Worm (Caenorhabditis elegans): ENCODE data around the gene spe-36.

The spe-36 gene

ce11 chrIV:11631750-11632149, 39.7 kb upstream of the spe-36 start, which contains the start of gene F58B3.4:
Gene F58B3.4, minus strand, starts transcription at chrIV:11631850.
- TF ChIP-seq ceh-13 (GFP tag; optimal IDR thresholded peaks at IDR 0.05): no peak
- TF ChIP-seq tbx-37 (GFP tag; conservative IDR thresholded peaks at IDR 0.05): no peak
- no peak for TF ChIP-seq tbx-11 (GFP tag; IDR thresholded peaks at IDR 0.05)
- TF ChIP-seq ama-1 (optimal IDR thresholded peaks at IDR 0.05): no peak
- no peak for TF ChIP-seq hnd-1 (tag; optimal IDR thresholded peaks at IDR 0.05)
- no peak for TF ChIP-seq F13C5.2 (tag; optimal IDR thresholded peaks at IDR 0.05)
- TF ChIP-seq hmbx-1 (tag; optimal IDR thresholded peaks at IDR 0.05): no peak
- TF ChIP-seq flt-1 (GFP tag; IDR thresholded peaks at IDR 0.05): no peak
- TF ChIP-seq aly-1 (tag; optimal IDR thresholded peaks at IDR 0.05): no peak
- TF ChIP-seq ceh-36 (tag; optimal IDR thresholded peaks at IDR 0.05): no peak
- no peak for TF ChIP-seq pes-1 (GFP tag; IDR thresholded peaks at IDR 0.05)
- no peak for TF ChIP-seq B0310.2 (tag; optimal IDR thresholded peaks at IDR 0.05)
- no peak for TF ChIP-seq tra-4 (tag; optimal IDR thresholded peaks at IDR 0.05)
- TF ChIP-seq hmg-4 (GFP tag; optimal IDR thresholded peaks at IDR 0.05): no peak
- TF ChIP-seq sea-1 (GFP tag; conservative IDR thresholded peaks at IDR 0.05): no peak

ce11 chrIV:11627847-11628246, 35.8 kb upstream of the spe-36 start, which contains the start of gene lys-6:
Gene lys-6, minus strand, starts transcription at chrIV:11627947.
- TF ChIP-seq F13C5.2 (tag; optimal IDR thresholded peaks at IDR 0.05): no peak
- TF ChIP-seq hmbx-1 (tag; optimal IDR thresholded peaks at IDR 0.05): no peak
- TF ChIP-seq pes-1 (GFP tag; IDR thresholded peaks at IDR 0.05): no peak
- no peak for TF ChIP-seq hmg-4 (GFP tag; optimal IDR thresholded peaks at IDR 0.05)
- no peak for TF ChIP-seq hnd-1 (tag; optimal IDR thresholded peaks at IDR 0.05)
- no peak for TF ChIP-seq scrt-1 (GFP tag; IDR thresholded peaks at IDR 0.05)
- TF ChIP-seq B0310.2 (tag; optimal IDR thresholded peaks at IDR 0.05): no peak
- no peak for TF ChIP-seq aly-1 (tag; optimal IDR thresholded peaks at IDR 0.05)
- no peak for TF ChIP-seq tbx-37 (GFP tag; conservative IDR thresholded peaks at IDR 0.05)
- TF ChIP-seq tra-4 (tag; optimal IDR thresholded peaks at IDR 0.05): no peak
- TF ChIP-seq ets-7 (tag; optimal IDR thresholded peaks at IDR 0.05): no peak
- TF ChIP-seq sea-1 (GFP tag; conservative IDR thresholded peaks at IDR 0.05): no peak
- no peak for TF ChIP-seq ama-1 (optimal IDR thresholded peaks at IDR 0.05)
- no peak for TF ChIP-seq ceh-36 (tag; optimal IDR thresholded peaks at IDR 0.05)
- TF ChIP-seq tbx-11 (GFP tag; IDR thresholded peaks at IDR 0.05): no peak
- no peak for TF ChIP-seq flt-1 (GFP tag; IDR thresholded peaks at IDR 0.05)
- no peak for TF ChIP-seq ceh-13 (GFP tag; optimal IDR thresholded peaks at IDR 0.05)

ce11 chrIV:11625482-11625881, 33.4 kb upstream of the spe-36 start, which contains the start of gene lys-5:
Gene lys-5, minus strand, starts transcription at chrIV:11625582.
- TF ChIP-seq scrt-1 (GFP tag; IDR thresholded peaks at IDR 0.05): no peak
- TF ChIP-seq ets-7 (tag; optimal IDR thresholded peaks at IDR 0.05): no peak
- no peak for TF ChIP-seq ama-1 (optimal IDR thresholded peaks at IDR 0.05)
- no peak for TF ChIP-seq tra-4 (tag; optimal IDR thresholded peaks at IDR 0.05)
- no peak for TF ChIP-seq hnd-1 (tag; optimal IDR thresholded peaks at IDR 0.05)
- TF ChIP-seq tbx-11 (GFP tag; IDR thresholded peaks at IDR 0.05): no peak
- no peak for TF ChIP-seq aly-1 (tag; optimal IDR thresholded peaks at IDR 0.05)
- no peak for TF ChIP-seq tbx-37 (GFP tag; conservative IDR thresholded peaks at IDR 0.05)
- no peak for TF ChIP-seq flt-1 (GFP tag; IDR thresholded peaks at IDR 0.05)
- no peak for TF ChIP-seq hmg-4 (GFP tag; optimal IDR thresholded peaks at IDR 0.05)
- TF ChIP-seq sea-1 (GFP tag; conservative IDR thresholded peaks at IDR 0.05): no peak
- no peak for TF ChIP-seq hmbx-1 (tag; optimal IDR thresholded peaks at IDR 0.05)
- no peak for TF ChIP-seq B0310.2 (tag; optimal IDR thresholded peaks at IDR 0.05)
- TF ChIP-seq ceh-13 (GFP tag; optimal IDR thresholded peaks at IDR 0.05): no peak
- no peak for TF ChIP-seq pes-1 (GFP tag; IDR thresholded peaks at IDR 0.05)
- no peak for TF ChIP-seq F13C5.2 (tag; optimal IDR thresholded peaks at IDR 0.05)
- no peak for TF ChIP-seq ceh-36 (tag; optimal IDR thresholded peaks at IDR 0.05)

DNA sequence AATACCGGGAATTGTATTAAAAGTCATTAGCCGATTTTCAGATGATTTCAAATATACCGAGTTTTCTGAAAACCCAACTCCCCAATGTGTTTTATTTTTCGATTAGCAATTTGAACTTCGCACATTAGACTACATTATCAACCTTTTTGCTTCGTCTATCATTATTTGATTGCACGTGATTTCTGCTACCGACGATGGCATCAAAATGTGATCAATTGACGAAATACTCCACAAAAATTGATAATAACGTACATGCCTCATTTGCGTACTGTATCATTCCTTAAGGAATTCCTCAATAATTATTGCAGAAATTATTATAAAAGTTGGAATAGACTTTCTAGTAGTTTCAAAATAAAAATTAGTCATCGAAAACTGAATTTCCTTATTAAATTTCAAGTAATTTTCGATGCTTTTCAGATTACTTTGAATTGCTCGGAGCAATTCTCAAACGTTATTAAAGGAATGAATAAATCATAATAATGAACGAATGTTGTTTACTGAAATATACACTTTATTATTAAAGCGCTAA, 31.8 kb upstream of the spe-36 start:
- TF ChIP-seq hmbx-1 (tag; optimal IDR thresholded peaks at IDR 0.05) (no peak), sea-1 (GFP tag; conservative IDR thresholded peaks at IDR 0.05) (no peak), tbx-11 (GFP tag; IDR thresholded peaks at IDR 0.05) (no peak), ama-1 (optimal IDR thresholded peaks at IDR 0.05) (no peak), B0310.2 (tag; optimal IDR thresholded peaks at IDR 0.05) (no peak), aly-1 (tag; optimal IDR thresholded peaks at IDR 0.05) (no peak), flt-1 (GFP tag; IDR thresholded peaks at IDR 0.05) (no peak), ets-7 (tag; optimal IDR thresholded peaks at IDR 0.05) (no peak), pes-1 (GFP tag; IDR thresholded peaks at IDR 0.05) (no peak), hnd-1 (tag; optimal IDR thresholded peaks at IDR 0.05) (no peak), ceh-36 (tag; optimal IDR thresholded peaks at IDR 0.05) (no peak)

DNA sequence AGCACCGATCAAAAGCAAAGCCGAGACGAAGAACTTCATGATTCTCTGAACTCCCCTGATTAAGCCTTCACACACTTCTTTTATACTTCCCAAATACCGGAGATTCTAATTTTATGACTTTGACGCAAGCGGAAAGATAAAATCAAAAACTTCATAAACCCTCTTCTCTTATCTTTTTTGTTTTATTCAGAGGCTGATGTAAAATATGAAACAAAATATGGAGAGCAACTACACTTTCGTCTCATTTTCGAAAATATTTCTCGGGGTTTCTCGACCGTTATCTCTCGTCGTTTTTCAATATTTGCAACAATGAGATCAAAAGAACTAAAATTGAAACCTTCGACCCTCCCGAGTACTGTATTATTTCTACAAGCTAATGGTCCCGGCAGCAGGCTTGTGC, 31.0 kb upstream of the spe-36 start, which contains the start of gene lys-4:
TSS of gene lys-4 (minus strand) at position 115 of the 400 bp plus-strand sequence.
- TF ChIP-seq ceh-13 (GFP tag; optimal IDR thresholded peaks at IDR 0.05) (no peak), hmg-4 (GFP tag; optimal IDR thresholded peaks at IDR 0.05) (no peak), flt-1 (GFP tag; IDR thresholded peaks at IDR 0.05) (no peak), tra-4 (tag; optimal IDR thresholded peaks at IDR 0.05) (no peak), sea-1 (GFP tag; conservative IDR thresholded peaks at IDR 0.05) (no peak), scrt-1 (GFP tag; IDR thresholded peaks at IDR 0.05) (no peak), pes-1 (GFP tag; IDR thresholded peaks at IDR 0.05) (no peak), B0310.2 (tag; optimal IDR thresholded peaks at IDR 0.05) (no peak), tbx-11 (GFP tag; IDR thresholded peaks at IDR 0.05) (no peak), F13C5.2 (tag; optimal IDR thresholded peaks at IDR 0.05) (no peak), ama-1 (optimal IDR thresholded peaks at IDR 0.05) (no peak), hnd-1 (tag; optimal IDR thresholded peaks at IDR 0.05) (no peak), tbx-37 (GFP tag; conservative IDR thresholded peaks at IDR 0.05) (no peak), hmbx-1 (tag; optimal IDR thresholded peaks at IDR 0.05) (no peak), ets-7 (tag; optimal IDR thresholded peaks at IDR 0.05) (no peak), ceh-36 (tag; optimal IDR thresholded peaks at IDR 0.05) (no peak), aly-1 (tag; optimal IDR thresholded peaks at IDR 0.05) (no peak)

- TF ChIP-seq pes-1 (GFP tag; IDR thresholded peaks at IDR 0.05) (no peak), aly-1 (tag; optimal IDR thresholded peaks at IDR 0.05) (no peak), ets-7 (tag; optimal IDR thresholded peaks at IDR 0.05) (no peak), B0310.2 (tag; optimal IDR thresholded peaks at IDR 0.05) (no peak), hmg-4 (GFP tag; optimal IDR thresholded peaks at IDR 0.05) (no peak), tbx-11 (GFP tag; IDR thresholded peaks at IDR 0.05) (no peak), ceh-36 (tag; optimal IDR thresholded peaks at IDR 0.05) (no peak), ceh-13 (GFP tag; optimal IDR thresholded peaks at IDR 0.05) (no peak), tbx-37 (GFP tag; conservative IDR thresholded peaks at IDR 0.05) (no peak)
Measured at ce11 chrIV:11622336-11622735, 30.3 kb upstream of the spe-36 start.

ce11 chrIV:11620909-11621308, 28.8 kb upstream of the spe-36 start, which contains the start of gene dsl-5:
Gene dsl-5, minus strand, starts transcription at chrIV:11621009.
- TF ChIP-seq F13C5.2 (tag; optimal IDR thresholded peaks at IDR 0.05) (no peak), sea-1 (GFP tag; conservative IDR thresholded peaks at IDR 0.05) (no peak), ama-1 (optimal IDR thresholded peaks at IDR 0.05) (no peak), flt-1 (GFP tag; IDR thresholded peaks at IDR 0.05) (no peak), scrt-1 (GFP tag; IDR thresholded peaks at IDR 0.05) (no peak), tra-4 (tag; optimal IDR thresholded peaks at IDR 0.05) (no peak), aly-1 (tag; optimal IDR thresholded peaks at IDR 0.05) (no peak), pes-1 (GFP tag; IDR thresholded peaks at IDR 0.05) (no peak), ceh-13 (GFP tag; optimal IDR thresholded peaks at IDR 0.05) (no peak), tbx-37 (GFP tag; conservative IDR thresholded peaks at IDR 0.05) (no peak), hmbx-1 (tag; optimal IDR thresholded peaks at IDR 0.05) (no peak)

Measured in whole organism, early embryonic.